Worm (Caenorhabditis elegans) whole organism, L3 larva: ENCODE data around the gene ugt-43.
A peak's percentile ranks its signal among the peaks of the same experiment; 100 is the strongest.

Experiments
- R02D3.7 ChIP-seq: fragments of 150-350 bp; optimal IDR thresholded peaks from 2 replicates; lab custom pipeline; 2014; ENCODE audit warnings: missing biosample characterization, missing genetic modification characterization
- jun-1 ChIP-seq: fragments of 150-350 bp; optimal IDR thresholded peaks from 2 replicates; lab custom pipeline; 2014; ENCODE audit warnings: missing biosample characterization, missing genetic modification reagents, missing genetic modification characterization
- nfya-1 ChIP-seq: sonication (generic microtip); optimal IDR thresholded peaks from 2 replicates; lab custom pipeline; 2017; ENCODE audit warnings: missing genetic modification characterization, mild to moderate bottlenecking, missing compliant biosample characterization, antibody characterized with exemption, moderate library complexity; ENCODE audit not compliant: insufficient read depth
- nhr-12 ChIP-seq: fragments of 150-350 bp; optimal IDR thresholded peaks from 2 replicates; lab custom pipeline; 2014; ENCODE audit warnings: missing biosample characterization, missing genetic modification characterization
- nhr-67 ChIP-seq: fragments of 150-350 bp; optimal IDR thresholded peaks from 2 replicates; lab custom pipeline; 2014; ENCODE audit warnings: missing biosample characterization, missing genetic modification characterization
- nhr-76 ChIP-seq: fragments of 150-350 bp; sonication (generic microtip); optimal IDR thresholded peaks from 5 replicates; lab custom pipeline; 2014; ENCODE audit warnings: missing biosample characterization, missing genetic modification characterization
- pha-4 ChIP-seq: fragments of 150-350 bp; optimal IDR thresholded peaks from 2 replicates; lab custom pipeline; 2014; ENCODE audit warnings: missing biosample characterization, missing genetic modification reagents, missing genetic modification characterization
- sea-2 ChIP-seq: fragments of 150-350 bp; sonication (generic microtip); optimal IDR thresholded peaks from 4 replicates; lab custom pipeline; 2014; ENCODE audit warnings: missing biosample characterization, missing genetic modification reagents, missing genetic modification characterization
- snpc-4 ChIP-seq: fragments of 150-350 bp; optimal IDR thresholded peaks from 2 replicates; lab custom pipeline; 2014; ENCODE audit warnings: missing biosample characterization, missing genetic modification characterization
- tbx-2 ChIP-seq: sonication (generic microtip); optimal IDR thresholded peaks from 2 replicates; lab custom pipeline; 2016; ENCODE audit warnings: mild to moderate bottlenecking, missing genetic modification characterization, missing compliant biosample characterization
- unc-62 ChIP-seq: fragments of 150-350 bp; sonication (generic microtip); optimal IDR thresholded peaks from 4 replicates; lab custom pipeline; 2014; ENCODE audit warnings: missing biosample characterization, missing genetic modification reagents, missing genetic modification characterization

DNA sequence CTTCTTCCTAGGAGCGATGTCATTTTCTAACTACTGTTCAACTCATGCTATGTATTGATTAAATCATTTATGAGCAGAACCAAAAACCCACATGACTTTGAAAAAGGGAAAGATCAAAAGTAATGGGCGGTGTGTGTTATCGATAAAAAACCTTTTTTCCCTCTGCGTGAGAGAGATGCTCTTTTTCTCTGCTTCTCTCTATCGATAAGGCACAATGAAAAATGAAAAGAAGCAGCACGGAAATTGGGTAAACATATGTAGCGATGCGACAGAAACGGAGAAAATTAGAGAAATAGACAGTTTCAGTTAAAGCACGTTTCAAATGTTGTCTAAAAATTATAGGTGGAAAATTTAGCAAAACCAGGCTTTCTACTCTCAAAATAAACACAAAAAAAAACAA, 38.0 kb downstream of the ugt-43 start:
- TF ChIP-seq R02D3.7 (tag; lab: Kevin White, UChicago) (no peak), snpc-4 (tag; lab: Kevin White, UChicago) (no peak), nhr-76 (tag; lab: Kevin White, UChicago) (no peak), nfya-1 (tag; lab: Kevin White, UChicago) (peak; percentile 59), tbx-2 (tag; lab: Kevin White, UChicago) (no peak), sea-2 (no peak), unc-62 (no peak), pha-4 (tag; lab: Kevin White, UChicago) (peak; percentile 96), jun-1 (peak; percentile 54), nhr-67 (tag; lab: Kevin White, UChicago) (no peak), nhr-12 (tag; lab: Kevin White, UChicago) (no peak)
